Fruit fly (Drosophila melanogaster) Kc167 (cell line): ENCODE results near the gene Rrp46.

ENCODE experiments used
- Myc ChIP-seq: fragments of >200 bp; optimal IDR thresholded peaks from 2 replicates; lab custom pipeline; 2017; ENCODE audit warnings: missing external identifiers
- psq ChIP-seq: fragments of >200 bp; optimal IDR thresholded peaks from 2 replicates; lab custom pipeline; 2017; ENCODE audit warnings: missing external identifiers
- ttk ChIP-seq: sonication (Bioruptor generic); optimal IDR thresholded peaks from 2 replicates; lab custom pipeline; 2017; ENCODE audit warnings: missing external identifiers

DNA sequence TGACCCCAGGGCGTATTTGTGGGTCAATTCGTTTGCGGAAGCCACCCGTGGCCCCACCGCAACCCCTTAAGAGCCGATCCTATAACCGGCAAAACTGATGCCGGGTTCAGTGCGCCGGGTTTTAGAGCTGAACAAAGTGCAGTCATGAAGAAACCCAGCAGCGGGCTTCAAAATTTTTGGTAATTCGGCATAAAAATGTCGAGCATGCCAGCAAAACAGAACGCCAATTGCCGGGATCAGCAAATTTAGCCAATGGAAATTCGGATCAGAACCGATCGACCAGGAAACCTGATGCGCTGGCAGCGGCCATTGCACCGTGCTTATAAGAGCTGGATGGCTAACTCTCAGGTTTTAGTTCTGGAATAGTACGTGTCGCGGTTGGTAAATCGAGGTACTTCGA, 5.4 kb upstream of the Rrp46 start:
- TF ChIP-seq psq (lab: Kevin White, UChicago) (no peak), ttk (lab: Kevin White, UChicago) (no peak), Myc (lab: Kevin White, UChicago) (no peak)
